Worm (Caenorhabditis elegans): ENCODE data around the gene H18N23.2.

ce11 chrX:17633166-17633565, 7.5 kb downstream of the H18N23.2 start:
- TF ChIP-seq him-1 (tag; optimal IDR thresholded peaks at IDR 0.05) (no peak), W03F9.2 (tag; optimal IDR thresholded peaks at IDR 0.05) (no peak), dao-5 (tag; optimal IDR thresholded peaks at IDR 0.05) (no peak)

Data from whole organism, L4/young adult.